Worm (Caenorhabditis elegans): ENCODE data around the gene ula-1.

DNA sequence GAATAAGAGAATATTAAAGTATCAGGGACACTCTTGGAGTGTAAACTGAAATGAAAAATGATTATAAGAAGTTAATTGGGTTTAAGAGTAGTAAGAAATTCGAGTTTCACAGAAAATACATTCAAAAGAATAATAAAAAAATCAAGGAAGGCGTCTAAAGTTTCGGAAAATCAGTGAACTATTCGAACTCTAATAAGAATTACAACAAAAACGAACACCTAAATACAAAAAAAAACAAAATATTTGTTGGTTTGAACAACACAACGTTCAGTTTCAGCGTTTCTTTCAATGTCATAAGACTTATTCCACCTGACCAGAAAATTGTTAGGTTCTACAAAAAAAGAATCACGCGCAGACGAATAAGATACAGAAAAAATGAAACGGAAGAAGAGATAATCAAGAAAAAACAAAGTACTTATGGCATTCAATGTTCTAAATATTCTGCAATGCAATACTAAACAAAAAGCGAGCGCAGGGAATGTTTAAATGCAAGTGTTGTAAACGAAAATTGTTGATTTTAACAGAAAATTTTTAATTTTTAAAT is 21.0 kb downstream of the ula-1 start, which contains the start of gene nhl-2:
- TF ChIP-seq R02D3.7 (tag; optimal IDR thresholded peaks at IDR 0.05) (no peak), hlh-11 (tag; optimal IDR thresholded peaks at IDR 0.05) (no peak), ceh-82 (tag; optimal IDR thresholded peaks at IDR 0.05) (no peak), ceh-20 (GFP tag; IDR thresholded peaks at IDR 0.05) (no peak), madf-9 (GFP tag; conservative IDR thresholded peaks at IDR 0.05) (no peak), ztf-11 (tag; optimal IDR thresholded peaks at IDR 0.05) (no peak), jun-1 (tag; optimal IDR thresholded peaks at IDR 0.05) (no peak), fos-1 (tag; optimal IDR thresholded peaks at IDR 0.05) (no peak), nhr-11 (tag; optimal IDR thresholded peaks at IDR 0.05) (no peak), daf-19 (GFP tag; conservative IDR thresholded peaks at IDR 0.05) (no peak), ama-1 (optimal IDR thresholded peaks at IDR 0.05) (no peak), T26A8.4 (GFP tag; IDR thresholded peaks at IDR 0.05) (no peak)
